Worm (Caenorhabditis elegans): ENCODE data around the gene math-44.
"Not testable (repeated sequence)": the region's sequence is repeated elsewhere in the genome, so short reads cannot be mapped to it uniquely, and the experiment has no call there.

DNA sequence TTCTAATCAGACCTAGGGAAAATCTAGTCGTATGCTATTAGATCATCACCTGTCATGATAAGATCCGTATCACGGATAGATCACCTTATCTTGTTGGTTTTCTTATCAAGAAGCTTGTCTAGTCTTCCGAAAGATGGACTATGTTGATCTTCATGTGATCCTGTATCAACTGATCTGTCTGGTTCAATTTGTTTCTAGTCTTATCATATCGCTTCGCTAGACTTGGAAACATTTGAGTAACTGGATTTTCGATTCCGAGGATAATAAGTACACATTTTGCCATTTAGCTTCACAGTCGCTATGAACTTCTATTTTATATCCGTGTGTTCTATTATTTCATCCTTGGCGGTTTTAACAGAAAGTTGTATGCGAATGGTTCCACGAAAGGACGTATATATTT, 40.7 kb upstream of the math-44 start, which contains the start of gene ZK250.2:
- TF ChIP-seq ttx-3 (tag; optimal IDR thresholded peaks at IDR 0.05); ztf-16 (tag; optimal IDR thresholded peaks at IDR 0.05); fax-1 (tag; optimal IDR thresholded peaks at IDR 0.05); K02D7.2 (tag; optimal IDR thresholded peaks at IDR 0.05); nhr-232 (tag; optimal IDR thresholded peaks at IDR 0.05); ceh-19 (GFP tag; optimal IDR thresholded peaks at IDR 0.05); hlh-8 (tag; optimal IDR thresholded peaks at IDR 0.05); hlh-13 (GFP tag; optimal IDR thresholded peaks at IDR 0.05); elt-2 (tag; optimal IDR thresholded peaks at IDR 0.05); nhr-11 (tag; optimal IDR thresholded peaks at IDR 0.05): not testable (repeated sequence)

Data from whole organism, late embryonic.